Worm (Caenorhabditis elegans) whole organism, mixed stage, embryonic: Measurements from ENCODE around the gene K09E9.4.

Source experiments
- M03D4.4 ChIP-seq: sonication (generic microtip); optimal IDR thresholded peaks from 2 replicates; lab custom pipeline; 2017; ENCODE audit warnings: mild to moderate bottlenecking, missing genetic modification characterization, missing compliant biosample characterization
- bed-3 ChIP-seq: fragments of 200-800 bp; sonication (Bioruptor generic); optimal IDR thresholded peaks from 3 replicates; lab custom pipeline; 2018; ENCODE audit warnings: mild to moderate bottlenecking, missing genetic modification characterization, moderate library complexity, missing compliant biosample characterization
- blmp-1 ChIP-seq: fragments of 150-350 bp; optimal IDR thresholded peaks from 2 replicates; lab custom pipeline; 2014; ENCODE audit warnings: missing biosample characterization, missing genetic modification characterization
- ceh-39 ChIP-seq: fragments of 150-350 bp; optimal IDR thresholded peaks from 2 replicates; lab custom pipeline; 2014; ENCODE audit warnings: missing biosample characterization, missing genetic modification characterization
- ceh-43 ChIP-seq: fragments of 200-800 bp; sonication (Bioruptor generic); optimal IDR thresholded peaks from 2 replicates; lab custom pipeline; 2018; ENCODE audit warnings: mild to moderate bottlenecking, missing genetic modification characterization, moderate library complexity, missing compliant biosample characterization
- ceh-83 ChIP-seq: fragments of 200-800 bp; sonication (Bioruptor generic); optimal IDR thresholded peaks from 2 replicates; lab custom pipeline; 2018; ENCODE audit warnings: mild to moderate bottlenecking, missing genetic modification characterization, missing compliant biosample characterization
- ces-1 ChIP-seq: fragments of 150-350 bp; optimal IDR thresholded peaks from 2 replicates; lab custom pipeline; 2014; ENCODE audit warnings: missing biosample characterization, missing genetic modification reagents, missing genetic modification characterization
- cnd-1 ChIP-seq: fragments of 200-800 bp; sonication (Bioruptor generic); optimal IDR thresholded peaks from 2 replicates; lab custom pipeline; 2018; ENCODE audit warnings: mild to moderate bottlenecking, missing genetic modification characterization, missing compliant biosample characterization
- drap-1 ChIP-seq: fragments of 200-800 bp; sonication (Bioruptor generic); optimal IDR thresholded peaks from 3 replicates; lab custom pipeline; 2018; ENCODE audit warnings: mild to moderate bottlenecking, missing genetic modification characterization, missing compliant biosample characterization
- elt-1 ChIP-seq: sonication (generic microtip); optimal IDR thresholded peaks from 2 replicates; lab custom pipeline; 2017; ENCODE audit warnings: missing genetic modification characterization, mild to moderate bottlenecking, missing compliant biosample characterization, antibody characterized with exemption, moderate library complexity, borderline replicate concordance; ENCODE audit not compliant: insufficient read depth
- elt-3 ChIP-seq: fragments of 150-350 bp; optimal IDR thresholded peaks from 2 replicates; lab custom pipeline; 2014; ENCODE audit warnings: missing biosample characterization, missing genetic modification characterization
- flh-1 ChIP-seq: fragments of 200-800 bp; sonication (Bioruptor generic); optimal IDR thresholded peaks from 2 replicates; lab custom pipeline; 2018; ENCODE audit warnings: mild to moderate bottlenecking, missing genetic modification characterization, moderate library complexity, missing compliant biosample characterization
- ham-2 ChIP-seq: fragments of 200-800 bp; sonication (Bioruptor generic); optimal IDR thresholded peaks from 2 replicates; lab custom pipeline; 2018; ENCODE audit warnings: mild to moderate bottlenecking, missing genetic modification characterization, missing compliant biosample characterization
- hlh-1 ChIP-seq: fragments of 150-350 bp; optimal IDR thresholded peaks from 2 replicates; lab custom pipeline; 2014; ENCODE audit warnings: missing biosample characterization, missing genetic modification reagents, missing genetic modification characterization
- lin-13 ChIP-seq: fragments of 150-350 bp; optimal IDR thresholded peaks from 2 replicates; lab custom pipeline; 2014; ENCODE audit warnings: missing biosample characterization, missing genetic modification characterization
- lin-32 ChIP-seq: fragments of 200-800 bp; sonication (Bioruptor generic); optimal IDR thresholded peaks from 2 replicates; lab custom pipeline; 2018; ENCODE audit warnings: mild to moderate bottlenecking, missing genetic modification characterization, missing compliant biosample characterization
- lsy-2 ChIP-seq: fragments of 150-350 bp; optimal IDR thresholded peaks from 2 replicates; lab custom pipeline; 2014; ENCODE audit warnings: missing biosample characterization, missing genetic modification characterization
- mab-5 ChIP-seq: fragments of 150-350 bp; optimal IDR thresholded peaks from 2 replicates; lab custom pipeline; 2014; ENCODE audit warnings: missing biosample characterization, missing genetic modification characterization
- mep-1 ChIP-seq: fragments of 150-350 bp; optimal IDR thresholded peaks from 2 replicates; lab custom pipeline; 2017; ENCODE audit warnings: missing biosample characterization, missing genetic modification reagents, missing genetic modification characterization, inconsistent platforms
- mls-2 ChIP-seq: sonication (generic microtip); optimal IDR thresholded peaks from 2 replicates; lab custom pipeline; 2016; ENCODE audit warnings: mild to moderate bottlenecking, missing genetic modification characterization, moderate library complexity, missing compliant biosample characterization
- nhr-12 ChIP-seq: fragments of 150-350 bp; optimal IDR thresholded peaks from 2 replicates; lab custom pipeline; 2014; ENCODE audit warnings: missing biosample characterization, missing genetic modification characterization
- nhr-2 ChIP-seq: fragments of 150-350 bp; optimal IDR thresholded peaks from 2 replicates; lab custom pipeline; 2014; ENCODE audit warnings: missing biosample characterization, missing genetic modification characterization
- nhr-237 ChIP-seq: fragments of 150-350 bp; optimal IDR thresholded peaks from 2 replicates; lab custom pipeline; 2014; ENCODE audit warnings: missing biosample characterization, missing genetic modification characterization
- nhr-28 ChIP-seq: fragments of 150-350 bp; optimal IDR thresholded peaks from 2 replicates; lab custom pipeline; 2014; ENCODE audit warnings: missing biosample characterization, missing genetic modification characterization
- nhr-76 ChIP-seq: sonication (generic microtip); optimal IDR thresholded peaks from 2 replicates; lab custom pipeline; 2017; ENCODE audit warnings: missing biosample characterization, missing genetic modification characterization
- pha-4 ChIP-seq: fragments of 150-350 bp; optimal IDR thresholded peaks from 2 replicates; lab custom pipeline; 2018; ENCODE audit warnings: missing biosample characterization, missing genetic modification reagents, missing genetic modification characterization
- sem-2 ChIP-seq: fragments of 200-800 bp; sonication (Bioruptor generic); optimal IDR thresholded peaks from 2 replicates; lab custom pipeline; 2018; ENCODE audit warnings: mild to moderate bottlenecking, missing genetic modification characterization, missing compliant biosample characterization
- snpc-4 ChIP-seq: fragments of 150-350 bp; optimal IDR thresholded peaks from 2 replicates; lab custom pipeline; 2014; ENCODE audit warnings: missing biosample characterization, missing genetic modification characterization
- sptf-1 ChIP-seq: sonication (generic microtip); optimal IDR thresholded peaks from 2 replicates; lab custom pipeline; 2017; ENCODE audit warnings: mild to moderate bottlenecking, missing genetic modification characterization, moderate library complexity, missing compliant biosample characterization
- tbx-8 ChIP-seq: fragments of 200-800 bp; sonication (Bioruptor generic); optimal IDR thresholded peaks from 2 replicates; lab custom pipeline; 2018; ENCODE audit warnings: mild to moderate bottlenecking, missing genetic modification characterization, moderate library complexity, missing compliant biosample characterization
- unc-120 ChIP-seq: sonication (generic microtip); optimal IDR thresholded peaks from 2 replicates; lab custom pipeline; 2017; ENCODE audit warnings: missing genetic modification characterization, missing compliant biosample characterization; ENCODE audit not compliant: poor library complexity, severe bottlenecking
- unc-39 ChIP-seq: fragments of 150-350 bp; optimal IDR thresholded peaks from 2 replicates; lab custom pipeline; 2014; ENCODE audit warnings: missing biosample characterization, missing genetic modification characterization
- unc-62 ChIP-seq: fragments of 150-350 bp; optimal IDR thresholded peaks from 2 replicates; lab custom pipeline; 2014; ENCODE audit warnings: missing biosample characterization, missing genetic modification reagents, missing genetic modification characterization
- zip-8 ChIP-seq: fragments of 150-350 bp; optimal IDR thresholded peaks from 2 replicates; lab custom pipeline; 2014; ENCODE audit warnings: missing biosample characterization, missing genetic modification characterization
- ztf-11 ChIP-seq: fragments of 150-350 bp; optimal IDR thresholded peaks from 2 replicates; lab custom pipeline; 2014; ENCODE audit warnings: missing biosample characterization, missing genetic modification characterization

The K09E9.4 gene

DNA sequence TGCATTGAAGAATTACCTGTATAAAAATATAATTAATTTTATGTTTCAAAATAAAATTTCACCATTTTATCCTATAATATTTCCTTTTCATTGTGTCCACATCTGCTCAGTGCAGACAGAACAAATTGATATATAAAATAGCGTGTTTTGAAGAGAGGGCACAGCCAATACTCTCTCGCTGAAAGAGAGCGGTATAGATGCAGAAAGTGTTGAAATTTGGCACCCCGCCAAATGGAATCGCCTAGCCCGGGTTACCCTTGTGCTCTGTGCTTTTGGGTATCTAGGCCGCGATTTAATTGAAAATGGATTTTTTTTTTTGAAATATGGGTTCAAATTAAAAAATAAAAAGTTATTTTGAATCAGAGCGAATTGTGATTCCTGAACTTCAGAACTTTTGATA, 13.1 kb downstream of the K09E9.4 start:
- TF ChIP-seq ces-1 (GFP tag; lab: Kevin White, UChicago) (peak; percentile 60), unc-120 (tag; lab: Kevin White, UChicago) (peak; percentile 29), hlh-1 (no peak), ham-2 (no peak)

DNA sequence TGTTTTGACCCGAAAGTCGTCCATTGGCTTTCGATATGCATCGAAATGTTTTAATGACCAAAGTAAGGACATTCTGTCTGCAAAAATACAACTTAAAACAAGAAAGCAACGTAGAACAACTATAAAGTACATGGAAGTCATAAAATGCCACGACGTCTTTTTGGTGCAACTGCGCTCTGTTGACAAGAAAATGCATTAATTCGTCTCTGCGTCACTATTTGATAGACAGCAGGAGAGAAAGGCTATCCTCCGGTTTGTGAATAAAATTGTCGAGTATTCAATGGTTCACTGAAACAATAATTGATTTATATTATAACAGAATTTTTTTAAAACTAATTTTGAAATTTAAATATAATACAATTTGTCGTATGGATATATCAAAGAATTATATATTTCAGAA, 13.8 kb downstream of the K09E9.4 start, which contains the start of gene ergi-3:
Gene ergi-3 (minus strand): TSS at position 311 of the 400 bp plus-strand sequence.
- TF ChIP-seq cnd-1 (tag; lab: Kevin White, UChicago) (no peak), snpc-4 (no peak), lin-32 (no peak), flh-1 (no peak), ceh-39 (tag; lab: Kevin White, UChicago) (no peak), nhr-237 (tag; lab: Kevin White, UChicago) (peak; percentile 37), ceh-83 (GFP tag; lab: Kevin White, UChicago) (no peak), sem-2 (GFP tag; lab: Kevin White, UChicago) (no peak), mep-1 (peak; percentile 89), lsy-2 (tag; lab: Kevin White, UChicago) (peak; percentile 32), lin-13 (peak; percentile 3), ceh-43 (GFP tag; lab: Kevin White, UChicago) (no peak), nhr-2 (no peak), ham-2 (no peak), nhr-12 (tag; lab: Kevin White, UChicago) (no peak), sptf-1 (tag; lab: Kevin White, UChicago) (no peak), elt-1 (no peak), M03D4.4 (tag; lab: Kevin White, UChicago) (no peak), mab-5 (no peak), nhr-28 (tag; lab: Kevin White, UChicago) (no peak), bed-3 (GFP tag; lab: Kevin White, UChicago) (no peak), nhr-76 (no peak), unc-39 (no peak), hlh-1 (peak; percentile 37), unc-62 (peak; percentile 87), elt-3 (tag; lab: Kevin White, UChicago) (no peak), zip-8 (tag; lab: Kevin White, UChicago) (no peak), tbx-8 (GFP tag; lab: Kevin White, UChicago) (no peak), ztf-11 (tag; lab: Kevin White, UChicago) (no peak), pha-4 (tag; lab: Kevin White, UChicago) (peak; percentile 58), unc-120 (tag; lab: Kevin White, UChicago) (no peak), ces-1 (GFP tag; lab: Kevin White, UChicago) (peak; percentile 94), mls-2 (tag; lab: Kevin White, UChicago) (no peak), blmp-1 (tag; lab: Kevin White, UChicago) (peak; percentile 27), drap-1 (GFP tag; lab: Kevin White, UChicago) (no peak)

DNA sequence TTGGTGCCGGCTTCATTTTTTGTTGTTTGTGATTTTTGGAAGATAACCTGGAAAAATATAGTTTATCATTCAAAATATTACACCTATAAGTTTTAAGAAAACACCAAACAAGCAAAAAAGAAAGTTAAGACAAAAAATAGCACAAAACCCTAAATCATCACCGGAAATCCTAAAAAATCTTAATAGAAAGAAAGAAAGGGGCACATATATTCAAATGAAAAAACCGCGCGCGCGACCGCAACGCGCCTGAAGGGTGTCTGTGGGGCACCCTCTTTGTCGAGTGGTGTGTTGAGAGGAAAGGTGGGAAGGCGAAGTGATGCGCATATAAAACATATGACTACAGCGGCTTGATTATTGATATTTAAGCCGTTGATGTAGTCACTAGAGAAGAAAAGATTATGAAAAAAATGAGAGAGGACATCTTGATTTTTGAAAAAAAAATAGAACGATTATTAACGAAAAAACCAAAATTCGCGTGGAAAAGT, 16.5 kb downstream of the K09E9.4 start, which contains the start of gene K09E9.3:
Gene K09E9.3 (minus strand): TSS at position 51 of the 485 bp plus-strand sequence.
- no peak for TF ChIP-seq pha-4 (tag; lab: Kevin White, UChicago)
- TF ChIP-seq elt-1, result no peak
- TF ChIP-seq unc-39, result no peak
- no peak for TF ChIP-seq unc-62
- no peak for TF ChIP-seq nhr-12 (tag; lab: Kevin White, UChicago)
- TF ChIP-seq hlh-1, result peak; percentile 67
- TF ChIP-seq bed-3 (GFP tag; lab: Kevin White, UChicago), result no peak

DNA sequence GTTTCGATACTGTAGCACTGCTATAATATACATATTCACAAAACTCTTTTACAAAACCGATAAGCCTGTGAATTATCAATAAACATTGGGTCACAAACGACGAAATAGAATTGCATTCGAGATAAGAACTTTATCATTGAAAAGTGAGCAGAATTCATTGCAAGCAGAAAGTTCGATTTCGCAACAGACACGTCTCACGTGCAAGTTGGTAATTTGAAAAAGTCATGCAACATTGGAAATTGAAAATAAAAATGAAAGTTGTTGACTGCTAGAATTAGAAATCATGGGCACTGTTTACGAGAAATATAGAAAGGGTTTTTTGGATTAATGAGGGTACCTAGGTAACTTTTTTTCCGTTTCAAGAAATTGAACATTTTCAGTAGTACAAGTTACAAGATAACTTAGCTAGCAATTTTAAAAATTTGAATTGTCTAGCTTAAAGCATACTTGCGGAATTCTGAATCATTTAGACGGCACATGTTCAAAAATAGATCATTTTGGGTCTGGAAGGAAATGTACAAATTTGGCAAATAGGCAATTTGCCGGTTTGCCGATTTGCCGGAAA, 19.6 kb downstream of the K09E9.4 start:
- TF ChIP-seq sptf-1 (tag; lab: Kevin White, UChicago), result no peak
- TF ChIP-seq tbx-8 (GFP tag; lab: Kevin White, UChicago), result no peak
- no peak for TF ChIP-seq lsy-2 (tag; lab: Kevin White, UChicago)
- TF ChIP-seq mab-5, result no peak
- no peak for TF ChIP-seq ztf-11 (tag; lab: Kevin White, UChicago)
- no peak for TF ChIP-seq nhr-12 (tag; lab: Kevin White, UChicago)
- TF ChIP-seq ceh-83 (GFP tag; lab: Kevin White, UChicago), result no peak
- TF ChIP-seq ces-1 (GFP tag; lab: Kevin White, UChicago), result no peak
- no peak for TF ChIP-seq elt-1
- TF ChIP-seq mls-2 (tag; lab: Kevin White, UChicago), result no peak
- TF ChIP-seq sem-2 (GFP tag; lab: Kevin White, UChicago), result no peak
- no peak for TF ChIP-seq mep-1
- no peak for TF ChIP-seq cnd-1 (tag; lab: Kevin White, UChicago)
- TF ChIP-seq nhr-2, result no peak
